Fruit fly (Drosophila melanogaster): ENCODE results near the gene CG31735.

dm6 chr2L:15895154-15895553 lies at the start of gene CG31735:
- TF ChIP-seq Sp1 (GFP tag; optimal IDR thresholded peaks at IDR 0.05) (no peak), Dfd (GFP tag; optimal IDR thresholded peaks at IDR 0.05) (no peak), Hr83 (GFP tag; optimal IDR thresholded peaks at IDR 0.05; ENCODE audit: poor library complexity, severe bottlenecking) (no peak), lola (GFP tag; optimal IDR thresholded peaks at IDR 0.05) (no peak), pan (optimal IDR thresholded peaks at IDR 0.05) (no peak), usp (GFP tag; optimal IDR thresholded peaks at IDR 0.05) (no peak), br (GFP tag; optimal IDR thresholded peaks at IDR 0.05) (no peak), Dif (GFP tag; optimal IDR thresholded peaks at IDR 0.05; ENCODE audit: partially characterized antibody) (no peak), Abd-B (GFP tag; optimal IDR thresholded peaks at IDR 0.05) (no peak), Rel (GFP tag; optimal IDR thresholded peaks at IDR 0.05) (no peak), Rel (tag; optimal IDR thresholded peaks at IDR 0.05) (no peak), psq (GFP tag; optimal IDR thresholded peaks at IDR 0.05) (no peak), jim (GFP tag; optimal IDR thresholded peaks at IDR 0.05) (no peak)
